Fruit fly (Drosophila melanogaster) whole organism, embryonic: Measurements from ENCODE around the gene CG31609.

ENCODE experiments used
- Ada2b ChIP-seq: fragments of 200-800 bp; sonication (Bioruptor generic); IDR thresholded peaks from 2 replicates; pipeline ENCODE4 v1.3.6; 2022; ENCODE audit warnings: missing biosample characterization, missing genetic modification characterization
- CG10209 ChIP-seq: fragments of 200-800 bp; sonication (Bioruptor generic); optimal IDR thresholded peaks from 3 replicates; lab custom pipeline; 2017; ENCODE audit warnings: missing biosample characterization, mild to moderate bottlenecking, missing genetic modification characterization, missing genetic modification reagents
- CG11504 ChIP-seq: fragments of 200-800 bp; sonication (Bioruptor generic); optimal IDR thresholded peaks from 3 replicates; lab custom pipeline; 2019; ENCODE audit warnings: missing biosample characterization, mild to moderate bottlenecking, missing genetic modification characterization, moderate library complexity
- CG12219 ChIP-seq: fragments of 200-800 bp; sonication (Bioruptor generic); optimal IDR thresholded peaks from 3 replicates; lab custom pipeline; 2018; ENCODE audit warnings: missing biosample characterization, mild to moderate bottlenecking, missing genetic modification characterization
- CG12299 ChIP-seq: fragments of 200-800 bp; sonication (Bioruptor generic); optimal IDR thresholded peaks from 2 replicates; lab custom pipeline; 2018; ENCODE audit warnings: missing biosample characterization, mild to moderate bottlenecking, missing genetic modification characterization
- CG12391 ChIP-seq: fragments of 200-800 bp; sonication (Bioruptor generic); optimal IDR thresholded peaks from 3 replicates; lab custom pipeline; 2018; ENCODE audit warnings: missing biosample characterization, mild to moderate bottlenecking, missing genetic modification characterization, moderate library complexity
- CG13894 ChIP-seq: fragments of 200-800 bp; sonication (Bioruptor generic); optimal IDR thresholded peaks from 3 replicates; lab custom pipeline; 2018; ENCODE audit warnings: missing biosample characterization, mild to moderate bottlenecking, missing genetic modification characterization, moderate library complexity
- CG16813 ChIP-seq: fragments of 200-800 bp; sonication (Bioruptor generic); IDR thresholded peaks from 3 replicates; pipeline ENCODE4 v1.3.6; 2022; ENCODE audit warnings: missing biosample characterization, missing genetic modification characterization; ENCODE audit not compliant: partially characterized antibody
- CG18011 ChIP-seq: fragments of 200-800 bp; sonication (Bioruptor generic); optimal IDR thresholded peaks from 2 replicates; lab custom pipeline; 2017; ENCODE audit warnings: missing biosample characterization, missing genetic modification characterization, mild to moderate bottlenecking, moderate library complexity, missing genotype
- CG18764 ChIP-seq: fragments of 200-800 bp; sonication (Bioruptor generic); optimal IDR thresholded peaks from 3 replicates; lab custom pipeline; 2016; ENCODE audit warnings: missing biosample characterization, missing genetic modification characterization
- CG2116 ChIP-seq: fragments of 200-800 bp; sonication (Bioruptor generic); optimal IDR thresholded peaks from 3 replicates; lab custom pipeline; 2018; ENCODE audit warnings: missing biosample characterization, mild to moderate bottlenecking, missing genetic modification characterization
- CG30403 ChIP-seq: fragments of 200-800 bp; sonication (Bioruptor generic); optimal IDR thresholded peaks from 3 replicates; lab custom pipeline; 2016; ENCODE audit warnings: missing biosample characterization, missing genetic modification characterization
- CG31224 ChIP-seq: fragments of 200-800 bp; sonication (Bioruptor generic); IDR thresholded peaks from 2 replicates; pipeline ENCODE4 v1.3.6; 2022; ENCODE audit warnings: missing biosample characterization, missing genetic modification characterization
- CG3281 ChIP-seq: fragments of 200-800 bp; sonication (Bioruptor generic); optimal IDR thresholded peaks from 3 replicates; lab custom pipeline; 2017; ENCODE audit warnings: missing biosample characterization, mild to moderate bottlenecking, missing genetic modification characterization
- CG4360 ChIP-seq: fragments of 200-800 bp; sonication (Bioruptor generic); IDR thresholded peaks from 2 replicates; pipeline ENCODE4 v1.3.6; 2022; ENCODE audit warnings: missing biosample characterization, missing genetic modification characterization
- CG43689 ChIP-seq: fragments of 200-800 bp; sonication (Bioruptor generic); IDR thresholded peaks from 2 replicates; pipeline ENCODE4 v1.3.6; 2022; ENCODE audit warnings: missing biosample characterization, missing genetic modification characterization
- CG6813 ChIP-seq: fragments of 200-800 bp; sonication (Bioruptor generic); optimal IDR thresholded peaks from 2 replicates; lab custom pipeline; 2017; ENCODE audit warnings: missing biosample characterization, missing genetic modification characterization, mild to moderate bottlenecking, moderate library complexity, missing genetic modification reagents
- CG7745 ChIP-seq: fragments of 200-800 bp; sonication (Bioruptor generic); optimal IDR thresholded peaks from 2 replicates; lab custom pipeline; 2018; ENCODE audit warnings: missing biosample characterization, mild to moderate bottlenecking, missing genetic modification characterization, moderate library complexity
- CG8944 ChIP-seq: fragments of 200-800 bp; sonication (Bioruptor generic); optimal IDR thresholded peaks from 3 replicates; lab custom pipeline; 2016; ENCODE audit warnings: missing biosample characterization, missing genetic modification characterization
- CG9727 ChIP-seq: fragments of 200-800 bp; sonication (Bioruptor generic); optimal IDR thresholded peaks from 3 replicates; lab custom pipeline; 2017; ENCODE audit warnings: missing biosample characterization, mild to moderate bottlenecking, missing genetic modification characterization
- D19A ChIP-seq: fragments of 200-800 bp; optimal IDR thresholded peaks from 3 replicates; lab custom pipeline; 2019; ENCODE audit warnings: missing biosample characterization, mild to moderate bottlenecking, missing genetic modification characterization, moderate library complexity
- Dad ChIP-seq: fragments of 200-800 bp; sonication (Bioruptor generic); optimal IDR thresholded peaks from 3 replicates; lab custom pipeline; 2016; ENCODE audit warnings: missing biosample characterization, missing genetic modification characterization
- Deaf1 ChIP-seq: fragments of 200-800 bp; optimal IDR thresholded peaks from 3 replicates; lab custom pipeline; 2019; ENCODE audit warnings: missing biosample characterization, mild to moderate bottlenecking, missing genetic modification characterization, moderate library complexity
- Ets97D ChIP-seq: fragments of 200-800 bp; sonication (Bioruptor generic); optimal IDR thresholded peaks from 3 replicates; lab custom pipeline; 2016; ENCODE audit warnings: missing biosample characterization, missing genetic modification characterization
- H15 ChIP-seq: fragments of 200-800 bp; sonication (Bioruptor generic); IDR thresholded peaks from 3 replicates; pipeline ENCODE4 v1.3.6; 2022; ENCODE audit warnings: missing biosample characterization, missing genetic modification characterization
- MTF-1 ChIP-seq: fragments of 200-800 bp; sonication (Bioruptor generic); optimal IDR thresholded peaks from 2 replicates; lab custom pipeline; 2018; ENCODE audit warnings: missing biosample characterization, mild to moderate bottlenecking, missing genetic modification characterization, borderline replicate concordance
- Mad ChIP-seq: fragments of 200-800 bp; sonication (Bioruptor generic); optimal IDR thresholded peaks from 2 replicates; lab custom pipeline; 2016; ENCODE audit warnings: missing biosample characterization, missing genetic modification characterization
- Meics ChIP-seq: fragments of 200-800 bp; sonication (Bioruptor generic); optimal IDR thresholded peaks from 2 replicates; lab custom pipeline; 2017; ENCODE audit warnings: missing biosample characterization, mild to moderate bottlenecking, missing genetic modification characterization
- NC2α ChIP-seq: fragments of 200-800 bp; sonication (Bioruptor generic); optimal IDR thresholded peaks from 2 replicates; lab custom pipeline; 2016; ENCODE audit warnings: missing biosample characterization, missing genetic modification characterization
- Six4 ChIP-seq: fragments of 200-800 bp; sonication (Bioruptor generic); optimal IDR thresholded peaks from 2 replicates; lab custom pipeline; 2016; ENCODE audit warnings: missing biosample characterization, missing genetic modification characterization
- Spps ChIP-seq: fragments of 200-800 bp; sonication (Bioruptor generic); optimal IDR thresholded peaks from 2 replicates; lab custom pipeline; 2018; ENCODE audit warnings: missing biosample characterization, mild to moderate bottlenecking, missing genetic modification characterization
- TFAM ChIP-seq: fragments of 200-800 bp; sonication (Bioruptor generic); optimal IDR thresholded peaks from 2 replicates; lab custom pipeline; 2017; ENCODE audit warnings: missing biosample characterization, missing genetic modification characterization, inconsistent platforms
- ase ChIP-seq: fragments of 200-800 bp; sonication (Bioruptor generic); IDR thresholded peaks from 3 replicates; pipeline ENCODE4 v1.3.6; 2022; ENCODE audit warnings: missing biosample characterization, missing genetic modification characterization
- az2 ChIP-seq: fragments of 200-800 bp; sonication (Bioruptor generic); optimal IDR thresholded peaks from 3 replicates; lab custom pipeline; 2016; ENCODE audit warnings: missing biosample characterization, missing genetic modification characterization
- bcd ChIP-seq: fragments of 200-800 bp; sonication (Bioruptor generic); optimal IDR thresholded peaks from 2 replicates; lab custom pipeline; 2017; ENCODE audit warnings: missing biosample characterization, mild to moderate bottlenecking, missing genetic modification characterization
- esg ChIP-seq: fragments of 200-800 bp; sonication (Bioruptor generic); conservative IDR thresholded peaks from 2 replicates; pipeline ENCODE4 v1.3.6; 2022; ENCODE audit warnings: missing biosample characterization, missing genetic modification characterization
- h ChIP-seq: fragments of >200 bp; optimal IDR thresholded peaks from 2 replicates; lab custom pipeline; 2017
- jing ChIP-seq: fragments of 200-800 bp; sonication (Bioruptor generic); optimal IDR thresholded peaks from 2 replicates; lab custom pipeline; 2018; ENCODE audit warnings: missing biosample characterization, mild to moderate bottlenecking, missing genetic modification characterization
- knrl ChIP-seq: fragments of 200-800 bp; sonication (Bioruptor generic); IDR thresholded peaks from 3 replicates; pipeline ENCODE4 v1.3.6; 2022; ENCODE audit warnings: missing biosample characterization, missing genetic modification characterization; ENCODE audit not compliant: partially characterized antibody
- lab ChIP-seq: fragments of 200-800 bp; sonication (Bioruptor generic); optimal IDR thresholded peaks from 3 replicates; lab custom pipeline; 2017; ENCODE audit warnings: missing biosample characterization, missing genetic modification characterization, mild to moderate bottlenecking, moderate library complexity, missing genetic modification reagents
- lilli ChIP-seq: fragments of 200-800 bp; sonication (Bioruptor generic); optimal IDR thresholded peaks from 3 replicates; lab custom pipeline; 2016; ENCODE audit warnings: missing biosample characterization, missing genetic modification characterization
- luna ChIP-seq: fragments of 200-800 bp; sonication (Bioruptor generic); optimal IDR thresholded peaks from 2 replicates; lab custom pipeline; 2016; ENCODE audit warnings: missing biosample characterization, missing genetic modification characterization
- nau ChIP-seq: fragments of 200-800 bp; sonication (Bioruptor generic); optimal IDR thresholded peaks from 3 replicates; lab custom pipeline; 2017; ENCODE audit warnings: missing biosample characterization, mild to moderate bottlenecking, missing genetic modification characterization, missing genetic modification reagents
- peb ChIP-seq: fragments of 200-800 bp; sonication (Bioruptor generic); IDR thresholded peaks from 2 replicates; pipeline ENCODE4 v1.3.6; 2022; ENCODE audit warnings: missing biosample characterization, missing genetic modification characterization
- ro ChIP-seq: fragments of 200-800 bp; sonication (Bioruptor generic); IDR thresholded peaks from 2 replicates; pipeline ENCODE4 v1.3.6; 2022; ENCODE audit warnings: missing biosample characterization, missing genetic modification characterization
- ssp ChIP-seq: fragments of 200-800 bp; sonication (Bioruptor generic); IDR thresholded peaks from 2 replicates; pipeline ENCODE4 v1.3.6; 2022; ENCODE audit warnings: missing biosample characterization, missing genetic modification characterization
- stwl ChIP-seq: fragments of 200-800 bp; sonication (Bioruptor generic); optimal IDR thresholded peaks from 3 replicates; lab custom pipeline; 2018; ENCODE audit warnings: missing biosample characterization, mild to moderate bottlenecking, missing genetic modification characterization, moderate library complexity
- sug ChIP-seq: fragments of 200-800 bp; optimal IDR thresholded peaks from 2 replicates; lab custom pipeline; 2019; ENCODE audit warnings: missing biosample characterization, mild to moderate bottlenecking, missing genetic modification characterization, moderate library complexity
- tll ChIP-seq, 2 experiments: fragments of 200-800 bp in 1 of 2; fragments of >200 bp in 1 of 2; sonication (Bioruptor generic) in 1 of 2; optimal IDR thresholded peaks; 2 replicates each; lab custom pipeline; 2017 to 2019; ENCODE audit warnings: missing biosample characterization in 2 of 2, missing genetic modification characterization in 2 of 2, mild to moderate bottlenecking in 1 of 2, moderate library complexity in 1 of 2
- wor ChIP-seq: fragments of 200-800 bp; sonication (Bioruptor generic); IDR thresholded peaks from 2 replicates; pipeline ENCODE4 v1.3.6; 2022; ENCODE audit warnings: missing biosample characterization, missing genetic modification characterization

Gene CG31609

DNA sequence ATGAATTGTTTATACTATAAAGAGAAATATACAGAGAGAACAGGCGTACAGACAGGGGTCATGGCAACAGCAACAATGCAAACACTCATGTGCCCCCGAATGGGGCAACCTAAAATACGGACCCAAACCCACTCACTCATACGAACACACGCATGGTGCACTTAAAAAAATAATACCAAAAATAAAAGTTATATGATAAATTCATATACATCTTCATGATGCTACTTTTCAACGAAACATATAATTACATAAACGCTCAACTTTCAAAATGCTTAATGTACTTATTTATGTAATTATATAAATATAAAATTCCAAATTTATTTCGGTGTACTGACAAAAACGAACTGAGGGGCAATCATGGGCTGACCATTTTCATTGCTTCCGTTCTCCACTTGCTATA lies 35.8 kb downstream of the CG31609 start (continued):
- TF ChIP-seq D19A (tag; lab: Kevin White, UChicago) (peak; percentile 82), CG10209 (GFP tag; lab: Kevin White, UChicago) (peak; percentile 71), CG7745 (peak; percentile 18), Ada2b (GFP tag; lab: Robert Waterston, UW) (peak; percentile 68), esg (GFP tag; lab: Robert Waterston, UW) (peak; percentile 67), Deaf1 (tag; lab: Kevin White, UChicago) (peak; percentile 54), Mad (GFP tag; lab: Kevin White, UChicago) (peak; percentile 2), peb (peak; percentile 36; the same call in 1 of the 2 replicates), Ets97D (no peak), CG16813 (GFP tag; lab: Robert Waterston, UW) (no peak), az2 (peak; percentile 74), CG12391 (tag; lab: Kevin White, UChicago) (peak; percentile 90), CG6813 (peak; percentile 63), CG12219 (GFP tag; lab: Kevin White, UChicago) (peak; percentile 36), CG30403 (GFP tag; lab: Kevin White, UChicago) (peak; percentile 72), Spps (tag; lab: Kevin White, UChicago) (peak; percentile 86), CG8944 (GFP tag; lab: Kevin White, UChicago) (no peak), CG3281 (peak; percentile 34), CG9727 (GFP tag; lab: Kevin White, UChicago) (peak; percentile 86), knrl (no peak), wor (GFP tag; lab: Robert Waterston, UW) (peak; percentile 53; the same call in 1 of the 2 replicates), lab (GFP tag; lab: Kevin White, UChicago) (peak; percentile 75), CG13894 (tag; lab: Kevin White, UChicago) (no peak), CG11504 (tag; lab: Kevin White, UChicago) (peak; percentile 83), lilli (GFP tag; lab: Kevin White, UChicago) (peak; percentile 28), CG2116 (GFP tag; lab: Kevin White, UChicago) (peak; percentile 32), luna (GFP tag; lab: Kevin White, UChicago) (no peak), CG31224 (GFP tag; lab: Robert Waterston, UW) (0 out of 2 replicates have a peak, but pooled peaks have one; percentile 19), h (no peak), jing (GFP tag; lab: Kevin White, UChicago) (peak; percentile 30), bcd (peak; percentile 68), CG18011 (GFP tag; lab: Kevin White, UChicago) (no peak), TFAM (GFP tag; lab: Kevin White, UChicago) (peak; percentile 29), ase (GFP tag; lab: Robert Waterston, UW) (no peak), MTF-1 (GFP tag; lab: Kevin White, UChicago) (peak; percentile 19), Meics (GFP tag; lab: Kevin White, UChicago) (peak; percentile 43), ro (0 out of 2 replicates have a peak, but pooled peaks have one; percentile 18), CG4360 (GFP tag; lab: Robert Waterston, UW) (peak; percentile 38; the same call in 1 of the 2 replicates), NC2α (no peak), sug (tag; lab: Kevin White, UChicago) (peak; percentile 11), CG43689 (no peak), ssp (peak; percentile 41; the same call in 1 of the 2 replicates), H15 (peak; percentile 61; the same call in 1 of the 3 replicates), Dad (GFP tag; lab: Kevin White, UChicago) (no peak), CG18764 (GFP tag; lab: Kevin White, UChicago) (peak; percentile 33), tll (GFP tag; optimal IDR thresholded peaks at IDR 0.05; lab: Kevin White, UChicago) (no peak), Six4 (GFP tag; lab: Kevin White, UChicago) (peak; percentile 62), CG12299 (tag; lab: Kevin White, UChicago) (peak; percentile 60), stwl (tag; lab: Kevin White, UChicago) (peak; percentile 43), nau (GFP tag; lab: Kevin White, UChicago) (peak; percentile 51)
